Worm (Caenorhabditis elegans): ENCODE measurements around the gene Y51A2A.6.

The Y51A2A.6 gene

DNA sequence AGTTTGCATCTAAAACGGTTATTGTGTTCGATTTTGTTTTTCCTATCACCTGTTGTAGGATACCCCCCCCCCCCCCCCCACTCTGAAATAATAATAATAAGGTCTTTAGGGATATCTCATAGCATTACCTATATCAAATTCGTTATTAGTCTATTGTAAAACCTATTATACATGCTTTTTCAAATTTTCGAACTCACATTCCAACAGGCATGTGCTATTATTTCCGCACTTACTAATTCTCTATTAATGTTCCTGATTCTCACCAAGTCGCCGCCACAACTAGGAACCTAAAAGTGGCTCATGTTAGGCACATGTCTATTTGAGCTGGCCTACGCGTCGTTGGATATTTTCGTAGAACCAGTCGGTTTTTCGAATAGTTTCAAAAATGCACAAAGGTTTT lies 32.1 kb upstream of the Y51A2A.6 start, which contains the start of gene Y37H2C.4:
Gene Y37H2C.4 (plus strand): TSS at position 301 of the 400 bp plus-strand sequence.
- no peak for TF ChIP-seq R02D3.7 (tag; optimal IDR thresholded peaks at IDR 0.05)
- TF ChIP-seq F13H6.1 (tag; optimal IDR thresholded peaks at IDR 0.05): no peak
- TF ChIP-seq blmp-1 (tag; optimal IDR thresholded peaks at IDR 0.05; ENCODE audit: insufficient read depth): no peak
- no peak for TF ChIP-seq sma-3 (GFP tag; optimal IDR thresholded peaks at IDR 0.05)
- TF ChIP-seq aly-2 (tag; optimal IDR thresholded peaks at IDR 0.05): no peak
- TF ChIP-seq peb-1 (tag; optimal IDR thresholded peaks at IDR 0.05): no peak
- no peak for TF ChIP-seq ztf-11 (tag; optimal IDR thresholded peaks at IDR 0.05)
- TF ChIP-seq lsy-2 (tag; optimal IDR thresholded peaks at IDR 0.05): no peak
- TF ChIP-seq Y55F3AM.14 (GFP tag; optimal IDR thresholded peaks at IDR 0.05): no peak
- no peak for TF ChIP-seq nhr-77 (tag; optimal IDR thresholded peaks at IDR 0.05)
- no peak for TF ChIP-seq snpc-4 (tag; optimal IDR thresholded peaks at IDR 0.05)
- no peak for TF ChIP-seq nhr-10 (tag; optimal IDR thresholded peaks at IDR 0.05)
- TF ChIP-seq nhr-23 (tag; optimal IDR thresholded peaks at IDR 0.05): no peak
- no peak for TF ChIP-seq ceh-82 (tag; optimal IDR thresholded peaks at IDR 0.05)
- TF ChIP-seq lin-13 (GFP tag; optimal IDR thresholded peaks at IDR 0.05): no peak
- no peak for TF ChIP-seq alr-1 (tag; optimal IDR thresholded peaks at IDR 0.05)
- TF ChIP-seq gmeb-1 (tag; optimal IDR thresholded peaks at IDR 0.05): no peak
- TF ChIP-seq elt-3 (tag; optimal IDR thresholded peaks at IDR 0.05): no peak
- TF ChIP-seq egl-27 (tag; optimal IDR thresholded peaks at IDR 0.05): no peak
- TF ChIP-seq sma-9 (GFP tag; optimal IDR thresholded peaks at IDR 0.05): no peak
- TF ChIP-seq sma-9 (tag; optimal IDR thresholded peaks at IDR 0.05): no peak

DNA sequence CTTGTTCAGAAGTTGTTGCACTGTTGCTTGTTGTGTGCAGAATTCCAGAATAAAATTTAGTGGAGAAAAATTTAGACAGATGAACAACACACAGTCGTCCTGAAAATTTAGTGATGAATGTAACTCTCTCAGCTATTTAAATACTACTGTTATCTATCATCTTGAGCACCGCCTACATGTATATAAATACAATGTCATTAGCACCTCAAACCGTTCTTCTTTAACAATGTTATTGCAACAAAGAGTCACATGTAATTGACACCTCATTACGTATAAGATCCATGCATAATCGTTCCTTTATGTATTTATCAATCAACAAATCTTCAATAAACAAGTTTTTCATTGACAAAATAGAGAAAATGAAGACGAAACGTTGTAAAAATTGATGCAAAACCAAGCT lies 21.7 kb upstream of the Y51A2A.6 start, which contains the start of gene Y51A2A.16:
Gene Y51A2A.16 (minus strand): TSS at position 101 of the 400 bp plus-strand sequence.
- TF ChIP-seq crh-2 (tag; optimal IDR thresholded peaks at IDR 0.05) (no peak), gmeb-1 (tag; optimal IDR thresholded peaks at IDR 0.05) (no peak), mbf-1 (tag; optimal IDR thresholded peaks at IDR 0.05) (no peak), ceh-82 (tag; optimal IDR thresholded peaks at IDR 0.05) (no peak), nhr-10 (tag; optimal IDR thresholded peaks at IDR 0.05) (no peak)

DNA sequence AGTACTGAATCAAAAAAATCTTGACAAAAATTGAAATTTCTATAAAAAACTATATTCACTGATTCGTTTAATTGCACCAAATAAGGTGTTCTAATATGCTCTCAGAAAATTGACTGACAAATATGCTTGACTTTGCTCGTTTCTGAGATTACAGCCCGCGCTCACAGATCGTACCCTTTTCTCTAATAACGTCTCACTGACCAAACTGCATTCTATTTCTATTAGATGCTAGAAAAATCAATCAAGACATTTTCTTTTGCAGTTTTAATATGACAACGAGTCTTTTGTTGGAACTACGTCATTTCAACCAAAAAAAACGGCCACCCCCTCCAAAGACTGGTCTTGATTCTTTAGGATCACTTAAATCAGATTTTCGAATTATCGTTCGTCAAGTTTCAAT lies 19.9 kb upstream of the Y51A2A.6 start, which contains the start of gene clec-247:
Gene clec-247 (plus strand): TSS at position 301 of the 400 bp plus-strand sequence.
- TF ChIP-seq ztf-11 (tag; optimal IDR thresholded peaks at IDR 0.05) (no peak), blmp-1 (tag; optimal IDR thresholded peaks at IDR 0.05; ENCODE audit: insufficient read depth) (no peak), skn-1 (tag; optimal IDR thresholded peaks at IDR 0.05) (no peak), elt-1 (tag; optimal IDR thresholded peaks at IDR 0.05) (no peak), lin-39 (tag; optimal IDR thresholded peaks at IDR 0.05) (no peak), unc-39 (tag; optimal IDR thresholded peaks at IDR 0.05) (no peak), gmeb-1 (tag; optimal IDR thresholded peaks at IDR 0.05) (no peak), sma-9 (GFP tag; optimal IDR thresholded peaks at IDR 0.05) (no peak), sma-9 (tag; optimal IDR thresholded peaks at IDR 0.05) (no peak), ztf-1 (GFP tag; conservative IDR thresholded peaks at IDR 0.05) (no peak), elt-3 (tag; optimal IDR thresholded peaks at IDR 0.05) (no peak), alr-1 (tag; optimal IDR thresholded peaks at IDR 0.05) (no peak), snpc-4 (tag; optimal IDR thresholded peaks at IDR 0.05) (no peak), nhr-129 (tag; optimal IDR thresholded peaks at IDR 0.05) (no peak), nhr-12 (tag; optimal IDR thresholded peaks at IDR 0.05) (no peak)

DNA sequence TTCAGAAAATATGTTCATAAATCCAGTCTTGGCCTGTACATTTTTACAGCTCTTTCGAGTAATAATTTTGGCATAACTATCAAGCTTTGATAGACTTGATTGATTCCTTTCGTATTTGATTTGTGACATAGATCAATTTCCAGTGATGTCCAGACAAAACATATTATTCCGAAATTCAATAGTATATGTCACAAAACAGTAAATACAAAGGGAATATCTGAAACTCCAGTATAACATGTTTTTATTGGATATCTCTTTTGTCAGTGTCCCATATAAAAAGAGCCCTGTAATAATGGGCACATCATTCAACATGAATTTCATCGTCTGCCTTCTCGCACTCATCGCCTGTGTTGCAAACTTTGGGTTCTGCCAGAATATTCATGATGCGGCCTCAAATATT lies 11.9 kb upstream of the Y51A2A.6 start, which contains the start of gene Y51A2A.4:
Gene Y51A2A.4 (plus strand): TSS at position 301 of the 400 bp plus-strand sequence.
- TF ChIP-seq snpc-4 (tag; optimal IDR thresholded peaks at IDR 0.05) (no peak), unc-39 (tag; optimal IDR thresholded peaks at IDR 0.05) (no peak), ztf-4 (tag; optimal IDR thresholded peaks at IDR 0.05) (no peak), mbf-1 (tag; optimal IDR thresholded peaks at IDR 0.05) (no peak), crh-2 (tag; optimal IDR thresholded peaks at IDR 0.05) (no peak), Y55F3AM.14 (GFP tag; optimal IDR thresholded peaks at IDR 0.05) (no peak), skn-1 (tag; optimal IDR thresholded peaks at IDR 0.05) (no peak), ceh-16 (tag; optimal IDR thresholded peaks at IDR 0.05) (no peak), nhr-11 (tag; optimal IDR thresholded peaks at IDR 0.05) (no peak), ztf-1 (GFP tag; conservative IDR thresholded peaks at IDR 0.05) (no peak), lin-11 (tag; optimal IDR thresholded peaks at IDR 0.05) (no peak)

DNA sequence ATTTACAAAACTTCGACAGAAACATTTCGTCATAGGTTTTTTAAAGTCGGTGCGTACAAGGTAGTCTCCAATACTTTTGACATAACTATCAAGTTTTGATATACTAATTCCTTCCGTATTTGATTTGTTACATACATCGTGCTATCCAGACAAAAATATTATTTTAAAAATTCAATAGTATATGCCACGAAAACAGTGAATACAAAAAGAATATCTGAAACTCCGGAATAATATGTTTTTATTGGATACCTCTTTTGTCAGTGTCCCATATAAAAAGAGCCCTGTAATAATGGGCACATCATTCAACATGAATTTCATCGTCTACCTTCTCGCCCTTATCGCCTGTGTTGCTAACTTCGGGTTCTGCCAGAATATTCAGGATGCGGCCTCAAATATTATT lies 10.2 kb upstream of the Y51A2A.6 start, which contains the start of gene Y51A2A.12:
Gene Y51A2A.12 (plus strand): TSS at position 301 of the 400 bp plus-strand sequence.
- TF ChIP-seq unc-39 (tag; optimal IDR thresholded peaks at IDR 0.05): no peak
- TF ChIP-seq ama-1 (optimal IDR thresholded peaks at IDR 0.05): no peak
- TF ChIP-seq gmeb-1 (tag; optimal IDR thresholded peaks at IDR 0.05): no peak
- TF ChIP-seq elt-3 (tag; optimal IDR thresholded peaks at IDR 0.05): no peak
- TF ChIP-seq nhr-11 (tag; optimal IDR thresholded peaks at IDR 0.05): no peak
- TF ChIP-seq ztf-11 (tag; optimal IDR thresholded peaks at IDR 0.05): no peak
- no peak for TF ChIP-seq snpc-4 (tag; optimal IDR thresholded peaks at IDR 0.05)
- no peak for TF ChIP-seq sem-4 (tag; optimal IDR thresholded peaks at IDR 0.05)
- TF ChIP-seq sma-9 (GFP tag; optimal IDR thresholded peaks at IDR 0.05): no peak
- TF ChIP-seq sma-9 (tag; optimal IDR thresholded peaks at IDR 0.05): no peak
- no peak for TF ChIP-seq unc-62 (GFP tag; optimal IDR thresholded peaks at IDR 0.05)
- no peak for TF ChIP-seq dmd-4 (tag; optimal IDR thresholded peaks at IDR 0.05)
- TF ChIP-seq egl-27 (tag; optimal IDR thresholded peaks at IDR 0.05): no peak
- no peak for TF ChIP-seq zag-1 (tag; optimal IDR thresholded peaks at IDR 0.05)
